Fruit fly (Drosophila melanogaster) whole organism, embryonic: ENCODE data around the gene CG32195.

Experiments used
- ATbp ChIP-seq: fragments of 200-800 bp; sonication (Bioruptor generic); optimal IDR thresholded peaks from 2 replicates; lab custom pipeline; 2017; ENCODE audit warnings: missing biosample characterization, mild to moderate bottlenecking, missing genetic modification characterization, missing genetic modification reagents
- Bdp1 ChIP-seq: fragments of 200-800 bp; sonication (Bioruptor generic); optimal IDR thresholded peaks from 3 replicates; lab custom pipeline; 2016; ENCODE audit warnings: missing biosample characterization, missing genetic modification characterization
- Blimp-1 ChIP-seq: fragments of 200-800 bp; sonication (Bioruptor generic); optimal IDR thresholded peaks from 3 replicates; lab custom pipeline; 2018; ENCODE audit warnings: missing biosample characterization, missing genetic modification characterization, mild to moderate bottlenecking, moderate library complexity, missing genetic modification reagents
- CG10209 ChIP-seq: fragments of 200-800 bp; sonication (Bioruptor generic); optimal IDR thresholded peaks from 3 replicates; lab custom pipeline; 2017; ENCODE audit warnings: missing biosample characterization, mild to moderate bottlenecking, missing genetic modification characterization, missing genetic modification reagents
- CG10321 ChIP-seq: fragments of 200-800 bp; sonication (Bioruptor generic); IDR thresholded peaks from 2 replicates; pipeline ENCODE4 v1.3.6; 2022; ENCODE audit warnings: missing biosample characterization, missing genetic modification characterization
- CG10543 ChIP-seq: fragments of 200-800 bp; sonication (Bioruptor generic); optimal IDR thresholded peaks from 3 replicates; lab custom pipeline; 2017; ENCODE audit warnings: missing biosample characterization, mild to moderate bottlenecking, missing genetic modification characterization, moderate library complexity
- CG11456 ChIP-seq: fragments of 200-800 bp; sonication (Bioruptor generic); IDR thresholded peaks from 3 replicates; pipeline ENCODE4 v1.3.6; 2022; ENCODE audit warnings: missing biosample characterization, missing genetic modification characterization
- CG11504 ChIP-seq: fragments of 200-800 bp; sonication (Bioruptor generic); optimal IDR thresholded peaks from 3 replicates; lab custom pipeline; 2019; ENCODE audit warnings: missing biosample characterization, mild to moderate bottlenecking, missing genetic modification characterization, moderate library complexity
- CG12942 ChIP-seq: fragments of 200-800 bp; sonication (Bioruptor generic); optimal IDR thresholded peaks from 3 replicates; lab custom pipeline; 2016; ENCODE audit warnings: missing biosample characterization, missing genetic modification characterization
- CG13296 ChIP-seq: fragments of 200-800 bp; sonication (Bioruptor generic); optimal IDR thresholded peaks from 3 replicates; lab custom pipeline; 2018; ENCODE audit warnings: missing biosample characterization, mild to moderate bottlenecking, missing genetic modification characterization
- CG13424 ChIP-seq: fragments of 200-800 bp; sonication (Bioruptor generic); optimal IDR thresholded peaks from 2 replicates; lab custom pipeline; 2019; ENCODE audit warnings: missing biosample characterization, mild to moderate bottlenecking, missing genetic modification characterization, moderate library complexity
- CG13894 ChIP-seq: fragments of 200-800 bp; sonication (Bioruptor generic); optimal IDR thresholded peaks from 3 replicates; lab custom pipeline; 2018; ENCODE audit warnings: missing biosample characterization, mild to moderate bottlenecking, missing genetic modification characterization, moderate library complexity
- CG15269 ChIP-seq: fragments of 200-800 bp; sonication (Bioruptor generic); optimal IDR thresholded peaks from 2 replicates; lab custom pipeline; 2018; ENCODE audit warnings: missing biosample characterization, mild to moderate bottlenecking, missing genetic modification characterization, moderate library complexity
- CG18599 ChIP-seq: fragments of 200-800 bp; sonication (Bioruptor generic); optimal IDR thresholded peaks from 3 replicates; lab custom pipeline; 2017; ENCODE audit warnings: missing biosample characterization, missing genetic modification characterization, mild to moderate bottlenecking, moderate library complexity, missing genetic modification reagents
- CG2678 ChIP-seq: fragments of 200-800 bp; sonication (Bioruptor generic); optimal IDR thresholded peaks from 3 replicates; lab custom pipeline; 2019; ENCODE audit warnings: missing biosample characterization, mild to moderate bottlenecking, missing genetic modification characterization, moderate library complexity
- CG2875 ChIP-seq: fragments of 200-800 bp; sonication (Bioruptor generic); optimal IDR thresholded peaks from 2 replicates; lab custom pipeline; 2017; ENCODE audit warnings: missing biosample characterization, mild to moderate bottlenecking, missing genetic modification characterization, missing genetic modification reagents
- CG43689 ChIP-seq: fragments of 200-800 bp; sonication (Bioruptor generic); IDR thresholded peaks from 2 replicates; pipeline ENCODE4 v1.3.6; 2022; ENCODE audit warnings: missing biosample characterization, missing genetic modification characterization
- CG6813 ChIP-seq: fragments of 200-800 bp; sonication (Bioruptor generic); optimal IDR thresholded peaks from 2 replicates; lab custom pipeline; 2017; ENCODE audit warnings: missing biosample characterization, missing genetic modification characterization, mild to moderate bottlenecking, moderate library complexity, missing genetic modification reagents
- CG8944 ChIP-seq: fragments of 200-800 bp; sonication (Bioruptor generic); optimal IDR thresholded peaks from 3 replicates; lab custom pipeline; 2016; ENCODE audit warnings: missing biosample characterization, missing genetic modification characterization
- CG9437 ChIP-seq: fragments of 200-800 bp; sonication (Bioruptor generic); optimal IDR thresholded peaks from 2 replicates; lab custom pipeline; 2018; ENCODE audit warnings: missing biosample characterization, mild to moderate bottlenecking, missing genetic modification characterization
- CG9932 ChIP-seq: fragments of 200-800 bp; sonication (Bioruptor generic); IDR thresholded peaks from 2 replicates; pipeline ENCODE4 v1.3.6; 2022; ENCODE audit warnings: missing biosample characterization, missing genetic modification characterization
- CHES-1-like ChIP-seq: fragments of 200-800 bp; sonication (Bioruptor generic); optimal IDR thresholded peaks from 2 replicates; lab custom pipeline; 2016; ENCODE audit warnings: missing biosample characterization, missing genetic modification characterization
- CrebB ChIP-seq: fragments of 200-800 bp; sonication (Bioruptor generic); optimal IDR thresholded peaks from 3 replicates; lab custom pipeline; 2018; ENCODE audit warnings: missing biosample characterization, mild to moderate bottlenecking, missing genetic modification characterization
- E2f2 ChIP-seq: fragments of 200-800 bp; sonication (Bioruptor generic); IDR thresholded peaks from 2 replicates; pipeline ENCODE4 v1.3.6; 2022; ENCODE audit warnings: missing biosample characterization, missing genetic modification characterization
- Eip74EF ChIP-seq, 2 experiments: fragments of 200-800 bp in 1 of 2; fragments of >200 bp in 1 of 2; sonication (Bioruptor generic) in 1 of 2; optimal IDR thresholded peaks; 2 replicates each; lab custom pipeline; 2017 to 2019; ENCODE audit warnings: missing biosample characterization in 2 of 2, missing genetic modification characterization in 2 of 2, mild to moderate bottlenecking in 1 of 2, moderate library complexity in 1 of 2
- Ets65A ChIP-seq: fragments of 200-800 bp; sonication (Bioruptor generic); peaks from one replicate; lab custom pipeline; 2016; ENCODE audit warnings: missing biosample characterization, missing genetic modification characterization
- Hmr ChIP-seq: fragments of 200-800 bp; sonication (Bioruptor generic); optimal IDR thresholded peaks from 3 replicates; lab custom pipeline; 2017; ENCODE audit warnings: mild to moderate bottlenecking, missing biosample characterization, missing genetic modification reagents, missing genetic modification characterization
- Med ChIP-seq: fragments of 200-800 bp; sonication (Bioruptor generic); peaks from one replicate; lab custom pipeline; 2016; ENCODE audit warnings: missing biosample characterization, missing genetic modification characterization, mild to moderate bottlenecking, inconsistent platforms, moderate library complexity
- PHDP ChIP-seq: fragments of 200-800 bp; sonication (Bioruptor generic); optimal IDR thresholded peaks from 3 replicates; lab custom pipeline; 2018; ENCODE audit warnings: missing biosample characterization, mild to moderate bottlenecking, missing genetic modification characterization, moderate library complexity
- Rx ChIP-seq: fragments of 200-800 bp; sonication (Bioruptor generic); IDR thresholded peaks from 2 replicates; pipeline ENCODE4 v1.3.6; 2022; ENCODE audit warnings: missing biosample characterization, missing genetic modification characterization
- amos ChIP-seq: fragments of 200-800 bp; sonication (Bioruptor generic); IDR thresholded peaks from 2 replicates; pipeline ENCODE4 v1.3.6; 2022; ENCODE audit warnings: missing biosample characterization, missing genetic modification characterization; ENCODE audit not compliant: partially characterized antibody
- ash1 ChIP-seq: fragments of 200-800 bp; sonication (Bioruptor generic); optimal IDR thresholded peaks from 2 replicates; lab custom pipeline; 2018; ENCODE audit warnings: missing biosample characterization, mild to moderate bottlenecking, missing genetic modification characterization
- caup ChIP-seq: fragments of 200-800 bp; sonication (Bioruptor generic); optimal IDR thresholded peaks from 3 replicates; lab custom pipeline; 2017; ENCODE audit warnings: missing biosample characterization, mild to moderate bottlenecking, missing genetic modification characterization, moderate library complexity; ENCODE audit not compliant: severe bottlenecking
- chif ChIP-seq, 2 experiments: fragments of 200-800 bp; sonication (Bioruptor generic); optimal IDR thresholded peaks; 3 replicates each; lab custom pipeline; 2016; ENCODE audit warnings: missing biosample characterization in 2 of 2, missing genetic modification characterization in 2 of 2
- ci ChIP-seq: fragments of 200-800 bp; sonication (Bioruptor generic); IDR thresholded peaks from 3 replicates; pipeline ENCODE4 v1.3.6; 2022; ENCODE audit warnings: missing biosample characterization, missing genetic modification characterization
- dmrt99B ChIP-seq: fragments of 200-800 bp; sonication (Bioruptor generic); optimal IDR thresholded peaks from 2 replicates; lab custom pipeline; 2018; ENCODE audit warnings: missing biosample characterization, mild to moderate bottlenecking, missing genetic modification characterization, moderate library complexity
- eve ChIP-seq, 2 experiments: fragments of >200 bp; optimal IDR thresholded peaks; 2 replicates each; lab custom pipeline; 2017; ENCODE audit warnings: missing biosample characterization in 2 of 2, missing genetic modification characterization in 2 of 2
- hkb ChIP-seq, 2 experiments: fragments of 200-800 bp in 1 of 2; fragments of >200 bp in 1 of 2; sonication (Bioruptor generic) in 1 of 2; IDR thresholded peaks in 1 of 2; optimal IDR thresholded peaks in 1 of 2; 2 replicates each; pipeline versions ENCODE4 v1.3.6 to Lab custom; 2017 to 2022; ENCODE audit warnings: missing biosample characterization in 1 of 2, missing genetic modification characterization in 1 of 2
- lab ChIP-seq: fragments of 200-800 bp; sonication (Bioruptor generic); optimal IDR thresholded peaks from 3 replicates; lab custom pipeline; 2017; ENCODE audit warnings: missing biosample characterization, missing genetic modification characterization, mild to moderate bottlenecking, moderate library complexity, missing genetic modification reagents
- pnt ChIP-seq: fragments of 200-800 bp; sonication (Bioruptor generic); optimal IDR thresholded peaks from 3 replicates; lab custom pipeline; 2016; ENCODE audit warnings: missing biosample characterization, missing genetic modification characterization
- sens ChIP-seq: fragments of 200-800 bp; sonication (Bioruptor generic); peaks from one replicate; lab custom pipeline; 2016; ENCODE audit warnings: missing biosample characterization, missing genetic modification characterization
- seq ChIP-seq: fragments of 200-800 bp; sonication (Bioruptor generic); IDR thresholded peaks from 2 replicates; pipeline ENCODE4 v1.3.6; 2022; ENCODE audit warnings: missing biosample characterization, missing genetic modification characterization
- tna ChIP-seq: fragments of 200-800 bp; sonication (Bioruptor generic); IDR thresholded peaks from 2 replicates; pipeline ENCODE4 v1.3.6; 2022; ENCODE audit warnings: missing biosample characterization, missing genetic modification characterization; ENCODE audit not compliant: partially characterized antibody
- unpg ChIP-seq: fragments of 200-800 bp; sonication (Bioruptor generic); optimal IDR thresholded peaks from 3 replicates; lab custom pipeline; 2018; ENCODE audit warnings: missing biosample characterization, mild to moderate bottlenecking, missing genetic modification characterization, moderate library complexity
- zen2 ChIP-seq: fragments of 200-800 bp; sonication (Bioruptor generic); IDR thresholded peaks from 3 replicates; pipeline ENCODE4 v1.3.6; 2022; ENCODE audit warnings: missing biosample characterization, missing genetic modification characterization; ENCODE audit not compliant: partially characterized antibody
- zfh1 ChIP-seq: fragments of 200-800 bp; sonication (Bioruptor generic); IDR thresholded peaks from 3 replicates; pipeline ENCODE4 v1.3.6; 2022; ENCODE audit warnings: missing biosample characterization, missing genetic modification characterization

CG32195 gene

DNA sequence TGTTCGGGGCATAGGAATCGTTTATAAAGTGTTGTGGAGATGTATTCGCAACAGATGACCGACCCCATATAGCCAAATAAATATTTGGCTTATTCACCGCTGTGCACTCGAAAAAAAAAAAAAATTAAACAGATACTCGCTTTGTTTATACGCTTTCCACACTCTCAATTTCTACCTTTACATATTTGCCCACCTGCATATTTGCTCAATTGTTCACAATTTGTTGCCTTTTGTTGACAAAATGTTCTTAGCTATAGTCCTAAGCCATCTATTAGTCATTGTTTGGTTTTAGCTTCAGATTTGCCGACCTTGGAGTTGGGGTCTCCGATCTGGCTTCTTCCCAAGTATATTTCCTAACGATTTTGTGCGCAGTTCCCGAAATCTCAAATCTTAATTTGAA is 30.2 kb downstream of the CG32195 start:
- TF ChIP-seq CG2678 (tag; lab: Kevin White, UChicago) (peak; percentile 11), eve (GFP tag; optimal IDR thresholded peaks at IDR 0.05; lab: Kevin White, UChicago) (peak in 1 of 2 experiments; percentile 17), CG13894 (tag; lab: Kevin White, UChicago) (peak; percentile 68), Blimp-1 (GFP tag; lab: Kevin White, UChicago) (peak; percentile 29), ci (GFP tag; lab: Robert Waterston, UW) (0 out of 3 replicates have a peak, but pooled peaks have one; percentile 11), CG6813 (GFP tag; lab: Kevin White, UChicago) (peak; percentile 23), PHDP (tag; lab: Kevin White, UChicago) (peak; percentile 7), E2f2 (GFP tag; lab: Robert Waterston, UW) (peak; percentile 17; the same call in 1 of the 2 replicates), Eip74EF (GFP tag; optimal IDR thresholded peaks at IDR 0.05; lab: Kevin White, UChicago) (no peak), CG2875 (peak; percentile 13), Med (GFP tag; lab: Kevin White, UChicago) (peak; percentile 54), caup (GFP tag; lab: Kevin White, UChicago) (peak; percentile 31), CG11456 (GFP tag; lab: Robert Waterston, UW) (no peak), sens (GFP tag; lab: Kevin White, UChicago) (peak; percentile 75), CG10209 (peak; percentile 1), ATbp (GFP tag; lab: Kevin White, UChicago) (peak; percentile 51), Hmr (GFP tag; lab: Kevin White, UChicago) (peak; percentile 10), CG9437 (GFP tag; lab: Kevin White, UChicago) (no peak), dmrt99B (tag; lab: Kevin White, UChicago) (peak; percentile 10), Rx (GFP tag; lab: Robert Waterston, UW) (no peak), CG9932 (GFP tag; lab: Robert Waterston, UW) (no peak), lab (GFP tag; lab: Kevin White, UChicago) (peak; percentile 42), zfh1 (GFP tag; lab: Robert Waterston, UW) (0 out of 3 replicates have a peak, but pooled peaks have one; percentile 13), tna (GFP tag; lab: Robert Waterston, UW) (no peak)

- TF ChIP-seq seq (GFP tag; lab: Robert Waterston, UW): peak; percentile 12; the same call in 1 of the 2 replicates
- TF ChIP-seq CG10209: peak; percentile 41
- TF ChIP-seq CG10543 (GFP tag; lab: Kevin White, UChicago): no peak
- TF ChIP-seq CG15269 (tag; lab: Kevin White, UChicago): peak; percentile 6
- TF ChIP-seq CG13296 (GFP tag; lab: Kevin White, UChicago): peak; percentile 28
- no peak for TF ChIP-seq Ets65A (GFP tag; lab: Kevin White, UChicago)
- no peak for TF ChIP-seq Bdp1
- no peak for TF ChIP-seq CG8944 (GFP tag; lab: Kevin White, UChicago)
- peak; percentile 39 for TF ChIP-seq CrebB (tag; lab: Kevin White, UChicago)
- peak; percentile 8 for TF ChIP-seq CHES-1-like (GFP tag; lab: Kevin White, UChicago)
- TF ChIP-seq CG13424 (tag; lab: Kevin White, UChicago): no peak
- TF ChIP-seq CG10321 (GFP tag; lab: Robert Waterston, UW): 0 out of 2 replicates have a peak, but pooled peaks have one; percentile 29
- TF ChIP-seq amos (GFP tag; lab: Robert Waterston, UW): no peak
- peak; percentile 49 for TF ChIP-seq PHDP (tag; lab: Kevin White, UChicago)
- TF ChIP-seq pnt (GFP tag; lab: Kevin White, UChicago): no peak
- peak; percentile 54 for TF ChIP-seq sens (GFP tag; lab: Kevin White, UChicago)
- TF ChIP-seq ash1 (GFP tag; lab: Kevin White, UChicago): no peak
- TF ChIP-seq chif (GFP tag; optimal IDR thresholded peaks at IDR 0.05; lab: Kevin White, UChicago): peak in 1 of 2 experiments; percentile 1
- peak; percentile 11 for TF ChIP-seq unpg (GFP tag; lab: Kevin White, UChicago)
- TF ChIP-seq hkb (optimal IDR thresholded peaks at IDR 0.05; lab: Kevin White, UChicago): no peak
- TF ChIP-seq hkb (GFP tag; IDR thresholded peaks at IDR 0.05; lab: Robert Waterston, UW): 0 out of 2 replicates have a peak, but pooled peaks have one; percentile 22
- TF ChIP-seq CG11456 (GFP tag; lab: Robert Waterston, UW): no peak
- no peak for TF ChIP-seq CG11504 (tag; lab: Kevin White, UChicago)
- TF ChIP-seq CG13894 (tag; lab: Kevin White, UChicago): peak; percentile 3
- TF ChIP-seq CG18599: peak; percentile 52
- TF ChIP-seq CG12942: no peak
- TF ChIP-seq CG43689 (GFP tag; lab: Robert Waterston, UW): no peak
- TF ChIP-seq zen2 (GFP tag; lab: Robert Waterston, UW): no peak
Observed at dm6 chr3L:18144620-18145019, 31.9 kb downstream of the CG32195 start.
